Worm (Caenorhabditis elegans) whole organism, late embryonic: ENCODE measurements around the gene F38B2.4.
A peak's percentile ranks its signal among the peaks of the same experiment; 100 is the strongest.

Experiments used
- C08G9.2 ChIP-seq: sonication (generic microtip); optimal IDR thresholded peaks from 2 replicates; lab custom pipeline; 2016; ENCODE audit warnings: mild to moderate bottlenecking, missing genetic modification characterization, moderate library complexity, missing compliant biosample characterization
- C38D4.7 ChIP-seq: fragments of 200-800 bp; sonication (Bioruptor generic); optimal IDR thresholded peaks from 2 replicates; lab custom pipeline; 2018; ENCODE audit warnings: mild to moderate bottlenecking, missing genetic modification characterization, moderate library complexity, missing compliant biosample characterization
- K02D7.2 ChIP-seq: sonication (generic microtip); optimal IDR thresholded peaks from 2 replicates; lab custom pipeline; 2017; ENCODE audit warnings: mild to moderate bottlenecking, missing genetic modification characterization, missing compliant biosample characterization
- T23F11.4 ChIP-seq: fragments of 200-800 bp; sonication (Bioruptor generic); optimal IDR thresholded peaks from 2 replicates; lab custom pipeline; 2018; ENCODE audit warnings: mild to moderate bottlenecking, missing genetic modification characterization, missing compliant biosample characterization
- Y22D7AL.16 ChIP-seq: sonication (generic microtip); optimal IDR thresholded peaks from 2 replicates; lab custom pipeline; 2016; ENCODE audit warnings: missing genetic modification characterization, missing compliant biosample characterization
- ama-1 ChIP-seq: fragments of 150-350 bp; optimal IDR thresholded peaks from 2 replicates; lab custom pipeline; 2014
- ceh-14 ChIP-seq: sonication (generic microtip); optimal IDR thresholded peaks from 2 replicates; lab custom pipeline; 2016; ENCODE audit warnings: missing genotype, missing genetic modification characterization, missing compliant biosample characterization
- ceh-18 ChIP-seq: sonication (generic microtip); optimal IDR thresholded peaks from 2 replicates; lab custom pipeline; 2016; ENCODE audit warnings: missing genetic modification characterization, missing compliant biosample characterization
- ceh-30 ChIP-seq: fragments of 150-350 bp; optimal IDR thresholded peaks from 2 replicates; lab custom pipeline; 2014; ENCODE audit warnings: missing biosample characterization, missing genetic modification characterization
- ceh-31 ChIP-seq: sonication (generic microtip); optimal IDR thresholded peaks from 2 replicates; lab custom pipeline; 2016; ENCODE audit warnings: missing genetic modification characterization, missing compliant biosample characterization
- ceh-45 ChIP-seq: fragments of 200-800 bp; sonication (Bioruptor generic); IDR thresholded peaks from 2 replicates; pipeline ENCODE4 v1.3.6; 2022; ENCODE audit warnings: missing genetic modification reagents, missing genetic modification characterization, missing compliant biosample characterization
- ceh-48 ChIP-seq: sonication (generic microtip); optimal IDR thresholded peaks from 2 replicates; lab custom pipeline; 2016; ENCODE audit warnings: missing genetic modification characterization, inconsistent platforms, missing compliant biosample characterization
- che-1 ChIP-seq: sonication (generic microtip); optimal IDR thresholded peaks from 2 replicates; lab custom pipeline; 2016; ENCODE audit warnings: mild to moderate bottlenecking, missing genetic modification characterization, missing compliant biosample characterization
- dve-1 ChIP-seq: sonication (generic microtip); optimal IDR thresholded peaks from 2 replicates; lab custom pipeline; 2017; ENCODE audit warnings: antibody characterized with exemption, mild to moderate bottlenecking, missing genetic modification characterization, missing compliant biosample characterization
- elt-2 ChIP-seq: sonication (generic microtip); optimal IDR thresholded peaks from 2 replicates; lab custom pipeline; 2016; ENCODE audit warnings: missing genetic modification reagents, missing genetic modification characterization, missing compliant biosample characterization
- elt-4 ChIP-seq: sonication (generic microtip); optimal IDR thresholded peaks from 2 replicates; lab custom pipeline; 2016; ENCODE audit warnings: missing genetic modification characterization, missing compliant biosample characterization
- ets-4 ChIP-seq: sonication (generic microtip); optimal IDR thresholded peaks from 2 replicates; lab custom pipeline; 2016; ENCODE audit warnings: missing genetic modification characterization, missing compliant biosample characterization
- eyg-1 ChIP-seq: sonication (generic microtip); optimal IDR thresholded peaks from 2 replicates; lab custom pipeline; 2016; ENCODE audit warnings: missing genotype, missing genetic modification characterization, missing compliant biosample characterization
- fkh-10 ChIP-seq: fragments of 150-350 bp; optimal IDR thresholded peaks from 2 replicates; lab custom pipeline; 2014; ENCODE audit warnings: missing biosample characterization, missing genetic modification reagents, missing genetic modification characterization
- hlh-13 ChIP-seq: fragments of 200-800 bp; sonication (Bioruptor generic); optimal IDR thresholded peaks from 2 replicates; lab custom pipeline; 2018; ENCODE audit warnings: mild to moderate bottlenecking, missing genetic modification characterization, missing compliant biosample characterization
- hlh-15 ChIP-seq: sonication (generic microtip); optimal IDR thresholded peaks from 2 replicates; lab custom pipeline; 2016; ENCODE audit warnings: missing genetic modification characterization, missing compliant biosample characterization
- hlh-8 ChIP-seq: sonication (generic microtip); optimal IDR thresholded peaks from 2 replicates; lab custom pipeline; 2016; ENCODE audit warnings: missing genotype, missing genetic modification characterization, missing compliant biosample characterization
- lin-11 ChIP-seq: fragments of 200-800 bp; sonication (Bioruptor generic); optimal IDR thresholded peaks from 2 replicates; lab custom pipeline; 2018; ENCODE audit warnings: mild to moderate bottlenecking, missing genetic modification characterization, missing compliant biosample characterization
- madf-2 ChIP-seq: sonication (generic microtip); optimal IDR thresholded peaks from 2 replicates; lab custom pipeline; 2017; ENCODE audit warnings: missing genetic modification characterization, missing compliant biosample characterization
- nfya-1 ChIP-seq: sonication (generic microtip); optimal IDR thresholded peaks from 2 replicates; lab custom pipeline; 2017; ENCODE audit warnings: missing genetic modification characterization, mild to moderate bottlenecking, missing compliant biosample characterization, antibody characterized with exemption, moderate library complexity
- nhr-11 ChIP-seq: fragments of 150-350 bp; optimal IDR thresholded peaks from 2 replicates; lab custom pipeline; 2014; ENCODE audit warnings: missing biosample characterization, missing genetic modification characterization
- nhr-232 ChIP-seq: sonication (generic microtip); optimal IDR thresholded peaks from 2 replicates; lab custom pipeline; 2016; ENCODE audit warnings: missing genetic modification characterization, missing compliant biosample characterization
- odd-2 ChIP-seq: sonication (generic microtip); optimal IDR thresholded peaks from 2 replicates; lab custom pipeline; 2017; ENCODE audit warnings: antibody characterized with exemption, mild to moderate bottlenecking, missing genetic modification characterization, missing compliant biosample characterization
- pag-3 ChIP-seq: sonication (generic microtip); optimal IDR thresholded peaks from 2 replicates; lab custom pipeline; 2016; ENCODE audit warnings: missing compliant biosample characterization, missing genetic modification characterization, borderline replicate concordance
- pax-1 ChIP-seq: fragments of 150-350 bp; optimal IDR thresholded peaks from 2 replicates; lab custom pipeline; 2014; ENCODE audit warnings: missing biosample characterization, missing genetic modification characterization
- pha-2 ChIP-seq: sonication (generic microtip); optimal IDR thresholded peaks from 2 replicates; lab custom pipeline; 2017; ENCODE audit warnings: mild to moderate bottlenecking, missing genetic modification characterization, missing compliant biosample characterization
- pha-4 ChIP-seq: fragments of 150-350 bp; optimal IDR thresholded peaks from 2 replicates; lab custom pipeline; 2018; ENCODE audit warnings: missing biosample characterization, missing genetic modification reagents, missing genetic modification characterization
- pqm-1 ChIP-seq: sonication (generic microtip); optimal IDR thresholded peaks from 2 replicates; lab custom pipeline; 2016; ENCODE audit warnings: missing genetic modification characterization, missing compliant biosample characterization
- pros-1 ChIP-seq: fragments of 150-350 bp; optimal IDR thresholded peaks from 2 replicates; lab custom pipeline; 2014; ENCODE audit warnings: missing biosample characterization, missing genetic modification reagents, missing genetic modification characterization
- rnt-1 ChIP-seq: sonication (generic microtip); optimal IDR thresholded peaks from 2 replicates; lab custom pipeline; 2016; ENCODE audit warnings: missing genetic modification characterization, missing compliant biosample characterization
- tbx-2 ChIP-seq: sonication (generic microtip); optimal IDR thresholded peaks from 2 replicates; lab custom pipeline; 2016; ENCODE audit warnings: missing genetic modification characterization, missing compliant biosample characterization
- unc-3 ChIP-seq, 2 experiments: fragments of 200-800 bp in 1 of 2; sonication (Bioruptor generic) in 1 of 2; sonication (generic microtip) in 1 of 2; conservative IDR thresholded peaks in 1 of 2; optimal IDR thresholded peaks in 1 of 2; 2 replicates each; pipeline versions ENCODE4 v1.3.6 to Lab custom; 2016 to 2022; ENCODE audit warnings: missing compliant biosample characterization in 2 of 2, missing genetic modification characterization in 2 of 2, missing genetic modification reagents in 1 of 2
- unc-42 ChIP-seq: sonication (generic microtip); optimal IDR thresholded peaks from 2 replicates; lab custom pipeline; 2016; ENCODE audit warnings: missing genotype, missing genetic modification characterization, missing compliant biosample characterization
- unc-55 ChIP-seq: sonication (generic microtip); optimal IDR thresholded peaks from 2 replicates; lab custom pipeline; 2017; ENCODE audit warnings: missing biosample characterization, missing genetic modification reagents, missing genetic modification characterization
- unc-86 ChIP-seq: sonication (generic microtip); optimal IDR thresholded peaks from 2 replicates; lab custom pipeline; 2016; ENCODE audit warnings: missing genetic modification characterization, missing compliant biosample characterization
- ztf-16 ChIP-seq: sonication (generic microtip); optimal IDR thresholded peaks from 2 replicates; lab custom pipeline; 2017; ENCODE audit warnings: missing genetic modification characterization, missing compliant biosample characterization

The F38B2.4 gene

DNA sequence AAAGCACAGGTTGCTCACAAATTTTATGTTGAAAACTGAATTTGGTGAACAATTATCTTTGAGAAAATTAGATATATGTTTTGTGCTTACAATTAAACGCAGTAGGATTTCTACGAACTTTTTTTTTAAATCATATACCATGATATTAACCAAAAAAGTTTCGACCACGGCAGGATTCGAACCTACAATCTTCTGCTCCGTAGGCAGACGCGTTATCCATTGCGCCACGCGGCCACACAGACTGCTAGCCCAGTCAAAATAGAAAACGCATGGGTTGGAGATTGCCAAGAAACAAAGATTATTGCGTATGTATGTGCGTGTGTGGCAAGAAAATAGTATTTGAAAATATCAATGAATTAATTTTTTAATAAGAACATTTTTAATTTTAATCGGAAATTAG lies 35.1 kb downstream of the F38B2.4 start (continued):
- TF ChIP-seq pax-1 (tag; lab: Kevin White, UChicago) (no peak), rnt-1 (tag; lab: Kevin White, UChicago) (peak; percentile 31), Y22D7AL.16 (tag; lab: Kevin White, UChicago) (no peak), ztf-16 (tag; lab: Kevin White, UChicago) (peak; percentile 51), unc-3 (GFP tag; conservative IDR thresholded peaks at IDR 0.05; lab: Robert Waterston, UW) (peak; percentile 70; the same call in 1 of the 2 replicates), unc-3 (tag; optimal IDR thresholded peaks at IDR 0.05; lab: Kevin White, UChicago) (peak; percentile 24), ama-1 (no peak), unc-55 (GFP tag; lab: Kevin White, UChicago) (no peak), ceh-18 (tag; lab: Kevin White, UChicago) (peak; percentile 53), eyg-1 (no peak), unc-42 (no peak), T23F11.4 (GFP tag; lab: Kevin White, UChicago) (peak; percentile 44), nhr-11 (tag; lab: Kevin White, UChicago) (no peak), odd-2 (tag; lab: Kevin White, UChicago) (no peak), tbx-2 (tag; lab: Kevin White, UChicago) (peak; percentile 34), nhr-232 (peak; percentile 13), ceh-31 (tag; lab: Kevin White, UChicago) (no peak), ceh-30 (no peak), hlh-15 (tag; lab: Kevin White, UChicago) (peak; percentile 55), madf-2 (tag; lab: Kevin White, UChicago) (peak; percentile 56), C38D4.7 (GFP tag; lab: Kevin White, UChicago) (peak; percentile 46), hlh-13 (GFP tag; lab: Kevin White, UChicago) (peak; percentile 24), ceh-45 (GFP tag; lab: Robert Waterston, UW) (no peak), C08G9.2 (peak; percentile 56), pqm-1 (tag; lab: Kevin White, UChicago) (no peak), ceh-48 (tag; lab: Kevin White, UChicago) (no peak), hlh-8 (tag; lab: Kevin White, UChicago) (no peak), pros-1 (tag; lab: Kevin White, UChicago) (no peak)

DNA sequence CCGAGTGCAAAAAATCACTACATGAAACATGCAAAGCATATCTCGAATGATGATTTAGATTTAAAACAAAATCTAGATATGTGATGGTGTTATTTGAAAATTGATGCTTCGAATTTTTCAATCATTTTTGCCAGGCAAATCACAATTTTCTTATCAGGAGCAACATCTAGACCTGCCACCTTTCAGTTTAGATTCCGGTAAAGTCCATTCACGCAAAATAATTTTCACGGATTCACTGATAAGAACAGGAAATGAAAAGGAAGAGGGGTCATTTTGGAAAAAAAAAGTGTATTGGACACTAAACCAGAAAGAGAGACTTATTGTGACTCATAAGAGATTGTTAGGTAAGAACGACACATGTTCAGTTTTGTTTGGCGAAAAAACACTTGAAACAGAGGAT lies 35.6 kb downstream of the F38B2.4 start:
- TF ChIP-seq ceh-30: no peak
- TF ChIP-seq K02D7.2: no peak
- no peak for TF ChIP-seq hlh-13 (GFP tag; lab: Kevin White, UChicago)
- no peak for TF ChIP-seq ets-4
- no peak for TF ChIP-seq che-1 (tag; lab: Kevin White, UChicago)
- TF ChIP-seq dve-1 (tag; lab: Kevin White, UChicago): no peak
- no peak for TF ChIP-seq pag-3 (tag; lab: Kevin White, UChicago)
- no peak for TF ChIP-seq nfya-1 (tag; lab: Kevin White, UChicago)
- no peak for TF ChIP-seq lin-11 (tag; lab: Kevin White, UChicago)
- TF ChIP-seq unc-55 (GFP tag; lab: Kevin White, UChicago): no peak
- no peak for TF ChIP-seq ceh-14
- no peak for TF ChIP-seq unc-86 (tag; lab: Kevin White, UChicago)
- no peak for TF ChIP-seq pha-4 (tag; lab: Kevin White, UChicago)
- TF ChIP-seq ceh-48 (tag; lab: Kevin White, UChicago): no peak
- TF ChIP-seq hlh-15 (tag; lab: Kevin White, UChicago): no peak
- TF ChIP-seq elt-4 (tag; lab: Kevin White, UChicago): no peak
- TF ChIP-seq fkh-10 (GFP tag; lab: Kevin White, UChicago): no peak
- no peak for TF ChIP-seq pha-2 (tag; lab: Kevin White, UChicago)

DNA sequence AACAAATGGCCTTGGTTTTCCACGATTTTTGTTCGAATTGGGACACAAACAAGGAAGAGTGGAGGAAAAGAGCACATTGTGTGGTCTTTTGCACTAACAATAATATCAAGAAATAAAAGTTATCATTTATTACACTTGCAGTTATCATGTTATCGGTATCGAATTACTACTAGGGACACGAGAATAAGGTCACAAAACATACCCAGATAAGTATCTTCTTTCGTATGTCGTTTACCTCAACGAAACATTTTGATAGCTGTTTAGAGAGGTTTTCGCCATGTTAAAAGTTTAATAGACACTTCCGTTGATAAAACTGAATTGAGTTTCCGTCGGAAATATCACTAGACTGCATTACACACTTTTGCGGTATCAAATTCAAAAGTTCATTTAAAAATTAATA lies 36.5 kb downstream of the F38B2.4 start:
- TF ChIP-seq ama-1 (no peak), lin-11 (tag; lab: Kevin White, UChicago) (no peak), elt-2 (tag; lab: Kevin White, UChicago) (peak; percentile 83)
